Worm (Caenorhabditis elegans) whole organism, mixed stage, embryonic: Measurements from ENCODE around the gene pqn-84.

Experiments used
- M03D4.4 ChIP-seq: sonication (generic microtip); optimal IDR thresholded peaks from 2 replicates; lab custom pipeline; 2017; ENCODE audit warnings: mild to moderate bottlenecking, missing genetic modification characterization, missing compliant biosample characterization
- bed-3 ChIP-seq: fragments of 200-800 bp; sonication (Bioruptor generic); optimal IDR thresholded peaks from 3 replicates; lab custom pipeline; 2018; ENCODE audit warnings: mild to moderate bottlenecking, missing genetic modification characterization, moderate library complexity, missing compliant biosample characterization
- blmp-1 ChIP-seq: fragments of 150-350 bp; optimal IDR thresholded peaks from 2 replicates; lab custom pipeline; 2014; ENCODE audit warnings: missing biosample characterization, missing genetic modification characterization
- ceh-39 ChIP-seq: fragments of 150-350 bp; optimal IDR thresholded peaks from 2 replicates; lab custom pipeline; 2014; ENCODE audit warnings: missing biosample characterization, missing genetic modification characterization
- ceh-43 ChIP-seq: fragments of 200-800 bp; sonication (Bioruptor generic); optimal IDR thresholded peaks from 2 replicates; lab custom pipeline; 2018; ENCODE audit warnings: mild to moderate bottlenecking, missing genetic modification characterization, moderate library complexity, missing compliant biosample characterization
- ceh-83 ChIP-seq: fragments of 200-800 bp; sonication (Bioruptor generic); optimal IDR thresholded peaks from 2 replicates; lab custom pipeline; 2018; ENCODE audit warnings: mild to moderate bottlenecking, missing genetic modification characterization, missing compliant biosample characterization
- ces-1 ChIP-seq: fragments of 150-350 bp; optimal IDR thresholded peaks from 2 replicates; lab custom pipeline; 2014; ENCODE audit warnings: missing biosample characterization, missing genetic modification reagents, missing genetic modification characterization
- cnd-1 ChIP-seq: fragments of 200-800 bp; sonication (Bioruptor generic); optimal IDR thresholded peaks from 2 replicates; lab custom pipeline; 2018; ENCODE audit warnings: mild to moderate bottlenecking, missing genetic modification characterization, missing compliant biosample characterization
- drap-1 ChIP-seq: fragments of 200-800 bp; sonication (Bioruptor generic); optimal IDR thresholded peaks from 3 replicates; lab custom pipeline; 2018; ENCODE audit warnings: mild to moderate bottlenecking, missing genetic modification characterization, missing compliant biosample characterization
- elt-1 ChIP-seq: sonication (generic microtip); optimal IDR thresholded peaks from 2 replicates; lab custom pipeline; 2017; ENCODE audit warnings: missing genetic modification characterization, mild to moderate bottlenecking, missing compliant biosample characterization, antibody characterized with exemption, moderate library complexity, borderline replicate concordance; ENCODE audit not compliant: insufficient read depth
- elt-3 ChIP-seq: fragments of 150-350 bp; optimal IDR thresholded peaks from 2 replicates; lab custom pipeline; 2014; ENCODE audit warnings: missing biosample characterization, missing genetic modification characterization
- flh-1 ChIP-seq: fragments of 200-800 bp; sonication (Bioruptor generic); optimal IDR thresholded peaks from 2 replicates; lab custom pipeline; 2018; ENCODE audit warnings: mild to moderate bottlenecking, missing genetic modification characterization, moderate library complexity, missing compliant biosample characterization
- ham-2 ChIP-seq: fragments of 200-800 bp; sonication (Bioruptor generic); optimal IDR thresholded peaks from 2 replicates; lab custom pipeline; 2018; ENCODE audit warnings: mild to moderate bottlenecking, missing genetic modification characterization, missing compliant biosample characterization
- hlh-1 ChIP-seq: fragments of 150-350 bp; optimal IDR thresholded peaks from 2 replicates; lab custom pipeline; 2014; ENCODE audit warnings: missing biosample characterization, missing genetic modification reagents, missing genetic modification characterization
- lin-13 ChIP-seq: fragments of 150-350 bp; optimal IDR thresholded peaks from 2 replicates; lab custom pipeline; 2014; ENCODE audit warnings: missing biosample characterization, missing genetic modification characterization
- lin-32 ChIP-seq: fragments of 200-800 bp; sonication (Bioruptor generic); optimal IDR thresholded peaks from 2 replicates; lab custom pipeline; 2018; ENCODE audit warnings: mild to moderate bottlenecking, missing genetic modification characterization, missing compliant biosample characterization
- mab-5 ChIP-seq: fragments of 150-350 bp; optimal IDR thresholded peaks from 2 replicates; lab custom pipeline; 2014; ENCODE audit warnings: missing biosample characterization, missing genetic modification characterization
- mep-1 ChIP-seq: fragments of 150-350 bp; optimal IDR thresholded peaks from 2 replicates; lab custom pipeline; 2017; ENCODE audit warnings: missing biosample characterization, missing genetic modification reagents, missing genetic modification characterization, inconsistent platforms
- mls-2 ChIP-seq: sonication (generic microtip); optimal IDR thresholded peaks from 2 replicates; lab custom pipeline; 2016; ENCODE audit warnings: mild to moderate bottlenecking, missing genetic modification characterization, moderate library complexity, missing compliant biosample characterization
- nhr-12 ChIP-seq: fragments of 150-350 bp; optimal IDR thresholded peaks from 2 replicates; lab custom pipeline; 2014; ENCODE audit warnings: missing biosample characterization, missing genetic modification characterization
- nhr-2 ChIP-seq: fragments of 150-350 bp; optimal IDR thresholded peaks from 2 replicates; lab custom pipeline; 2014; ENCODE audit warnings: missing biosample characterization, missing genetic modification characterization
- nhr-237 ChIP-seq: fragments of 150-350 bp; optimal IDR thresholded peaks from 2 replicates; lab custom pipeline; 2014; ENCODE audit warnings: missing biosample characterization, missing genetic modification characterization
- nhr-28 ChIP-seq: fragments of 150-350 bp; optimal IDR thresholded peaks from 2 replicates; lab custom pipeline; 2014; ENCODE audit warnings: missing biosample characterization, missing genetic modification characterization
- nhr-76 ChIP-seq: sonication (generic microtip); optimal IDR thresholded peaks from 2 replicates; lab custom pipeline; 2017; ENCODE audit warnings: missing biosample characterization, missing genetic modification characterization
- sem-2 ChIP-seq: fragments of 200-800 bp; sonication (Bioruptor generic); optimal IDR thresholded peaks from 2 replicates; lab custom pipeline; 2018; ENCODE audit warnings: mild to moderate bottlenecking, missing genetic modification characterization, missing compliant biosample characterization
- snpc-4 ChIP-seq: fragments of 150-350 bp; optimal IDR thresholded peaks from 2 replicates; lab custom pipeline; 2014; ENCODE audit warnings: missing biosample characterization, missing genetic modification characterization
- tbx-8 ChIP-seq: fragments of 200-800 bp; sonication (Bioruptor generic); optimal IDR thresholded peaks from 2 replicates; lab custom pipeline; 2018; ENCODE audit warnings: mild to moderate bottlenecking, missing genetic modification characterization, moderate library complexity, missing compliant biosample characterization
- unc-39 ChIP-seq: fragments of 150-350 bp; optimal IDR thresholded peaks from 2 replicates; lab custom pipeline; 2014; ENCODE audit warnings: missing biosample characterization, missing genetic modification characterization
- unc-62 ChIP-seq: fragments of 150-350 bp; optimal IDR thresholded peaks from 2 replicates; lab custom pipeline; 2014; ENCODE audit warnings: missing biosample characterization, missing genetic modification reagents, missing genetic modification characterization
- zip-8 ChIP-seq: fragments of 150-350 bp; optimal IDR thresholded peaks from 2 replicates; lab custom pipeline; 2014; ENCODE audit warnings: missing biosample characterization, missing genetic modification characterization
- ztf-11 ChIP-seq: fragments of 150-350 bp; optimal IDR thresholded peaks from 2 replicates; lab custom pipeline; 2014; ENCODE audit warnings: missing biosample characterization, missing genetic modification characterization

pqn-84 gene

DNA sequence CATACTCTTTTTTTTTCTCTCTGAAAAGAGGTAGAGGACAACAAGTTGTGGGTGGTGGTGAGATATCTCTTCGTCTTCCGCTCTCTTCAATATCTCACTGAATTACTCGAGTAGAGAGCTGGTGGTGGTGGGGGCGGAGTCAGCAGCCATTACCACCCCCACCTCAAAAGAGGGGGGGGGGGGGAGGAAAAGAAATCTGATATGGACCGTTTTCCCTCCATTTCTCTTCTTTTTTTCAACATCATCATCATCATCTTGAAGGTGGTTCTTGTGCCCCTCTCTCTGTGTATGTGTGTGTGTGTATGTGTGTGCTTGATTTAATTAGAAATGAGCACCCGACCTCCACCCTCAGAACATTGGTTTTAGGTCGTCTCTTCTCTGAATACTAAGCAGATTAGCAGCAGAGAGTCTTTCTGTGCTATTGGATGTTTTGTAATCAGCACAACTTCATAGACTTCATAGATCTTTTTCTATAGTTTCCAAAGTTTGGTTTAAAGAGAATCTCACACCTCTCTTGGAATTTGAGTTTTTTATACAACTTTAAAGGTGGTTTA lies 18.5 kb upstream of the pqn-84 start:
- peak; percentile 98 for TF ChIP-seq ces-1 (GFP tag; lab: Kevin White, UChicago)
- TF ChIP-seq ham-2 (GFP tag; lab: Kevin White, UChicago): no peak
- TF ChIP-seq flh-1 (GFP tag; lab: Kevin White, UChicago): no peak
- peak; percentile 13 for TF ChIP-seq mls-2 (tag; lab: Kevin White, UChicago)
- TF ChIP-seq M03D4.4: no peak
- TF ChIP-seq ceh-39: no peak
- TF ChIP-seq hlh-1 (tag; lab: Kevin White, UChicago): no peak
- TF ChIP-seq snpc-4 (tag; lab: Kevin White, UChicago): no peak
- TF ChIP-seq elt-1: no peak
- no peak for TF ChIP-seq bed-3 (GFP tag; lab: Kevin White, UChicago)
- no peak for TF ChIP-seq nhr-2
- TF ChIP-seq mep-1 (tag; lab: Kevin White, UChicago): no peak
- TF ChIP-seq tbx-8 (GFP tag; lab: Kevin White, UChicago): no peak
- TF ChIP-seq unc-62 (GFP tag; lab: Kevin White, UChicago): no peak
- no peak for TF ChIP-seq nhr-237
- no peak for TF ChIP-seq zip-8 (tag; lab: Kevin White, UChicago)
- no peak for TF ChIP-seq ceh-83 (GFP tag; lab: Kevin White, UChicago)
- TF ChIP-seq, all 35 proteins: peak for 2

DNA sequence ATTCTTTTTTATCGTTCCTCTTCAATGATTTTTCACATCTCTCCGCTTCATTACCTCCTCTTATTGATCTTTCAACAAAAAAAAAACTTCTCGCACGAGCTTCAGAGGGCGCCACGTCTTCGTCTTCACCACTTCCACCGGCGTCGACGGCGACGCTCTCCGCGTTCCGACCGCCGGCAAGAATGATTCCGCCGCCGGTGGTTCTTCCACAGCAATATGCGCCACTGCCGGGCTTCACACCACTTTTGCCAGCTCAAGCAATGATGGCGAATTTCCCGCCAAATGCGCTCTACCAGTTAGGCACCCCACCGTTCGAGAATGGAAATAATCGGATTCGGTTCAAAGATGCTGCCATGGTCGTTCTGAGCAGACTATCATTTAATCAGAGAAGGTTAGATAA lies 17.0 kb upstream of the pqn-84 start:
- TF ChIP-seq unc-62 (GFP tag; lab: Kevin White, UChicago) (no peak), nhr-76 (tag; lab: Kevin White, UChicago) (no peak), ham-2 (GFP tag; lab: Kevin White, UChicago) (no peak), ceh-39 (no peak), zip-8 (tag; lab: Kevin White, UChicago) (no peak), M03D4.4 (no peak), blmp-1 (tag; lab: Kevin White, UChicago) (no peak)
- TF ChIP-seq, all 35 proteins: peak for 0

DNA sequence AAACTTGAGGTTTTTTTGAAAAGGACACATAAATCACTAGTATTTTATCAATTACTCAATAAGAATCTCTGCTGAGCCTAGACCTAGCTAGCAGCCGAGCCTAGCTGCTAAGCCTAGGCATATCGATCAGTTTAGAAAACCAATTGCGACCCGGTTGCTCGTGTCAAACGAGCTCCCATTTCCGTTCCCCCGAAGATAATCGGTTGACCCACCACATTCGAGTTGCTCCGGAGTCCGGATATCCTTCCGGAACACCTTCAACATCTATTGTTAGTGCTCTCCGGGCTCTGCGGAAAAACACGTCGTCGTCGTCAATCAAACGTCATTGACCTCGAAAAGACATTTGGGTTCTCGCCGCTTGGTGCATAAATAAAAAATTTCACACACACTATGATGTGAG lies 16.3 kb upstream of the pqn-84 start:
- TF ChIP-seq flh-1 (GFP tag; lab: Kevin White, UChicago) (no peak), unc-39 (tag; lab: Kevin White, UChicago) (no peak), nhr-237 (no peak), nhr-28 (tag; lab: Kevin White, UChicago) (no peak), snpc-4 (tag; lab: Kevin White, UChicago) (no peak)

DNA sequence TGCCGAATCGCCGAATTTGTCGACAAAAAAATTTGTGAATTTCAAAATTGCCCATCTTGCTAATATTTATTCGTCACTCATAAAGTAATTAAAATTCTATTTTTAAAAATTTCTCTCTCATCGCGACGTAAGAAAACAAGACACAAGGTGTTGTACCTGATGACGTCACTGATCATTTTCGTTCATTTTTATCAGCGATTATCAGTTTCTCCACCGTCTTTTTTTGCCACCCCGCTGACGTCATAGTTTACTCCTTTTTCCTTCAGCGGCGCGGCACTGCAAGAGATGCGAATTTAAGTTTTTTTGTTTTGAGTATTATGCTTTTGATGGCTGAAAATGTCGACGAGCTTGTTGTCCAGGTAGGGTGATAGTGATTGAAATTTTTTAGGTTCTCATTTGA lies 15.3 kb upstream of the pqn-84 start:
- peak; percentile 70 for TF ChIP-seq zip-8 (tag; lab: Kevin White, UChicago)
- no peak for TF ChIP-seq ham-2 (GFP tag; lab: Kevin White, UChicago)
- no peak for TF ChIP-seq mab-5 (tag; lab: Kevin White, UChicago)
- TF ChIP-seq nhr-12: no peak
- TF ChIP-seq lin-13 (tag; lab: Kevin White, UChicago): no peak
- TF ChIP-seq lin-32 (GFP tag; lab: Kevin White, UChicago): no peak

DNA sequence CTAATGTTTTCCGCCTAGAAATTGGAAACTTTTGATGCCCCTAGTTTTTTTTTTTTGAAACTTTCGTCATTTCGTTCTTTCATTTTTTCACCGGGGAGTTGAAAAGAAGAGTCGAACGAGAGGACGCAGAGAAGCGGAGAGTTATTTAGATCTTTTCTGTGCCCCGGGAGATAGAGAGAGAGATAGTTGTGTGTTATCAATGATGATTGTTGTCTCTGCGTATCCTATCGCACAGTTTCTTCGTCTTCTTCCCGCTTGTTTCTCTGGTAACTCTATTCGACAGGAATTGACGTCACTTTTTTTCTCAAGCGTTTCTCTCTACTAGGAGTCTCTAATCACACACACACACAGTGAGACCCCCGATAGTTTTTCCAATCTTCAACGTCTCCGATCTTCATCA lies 10.8 kb upstream of the pqn-84 start:
- TF ChIP-seq elt-1 (peak; percentile 78), elt-3 (tag; lab: Kevin White, UChicago) (peak; percentile 68), lin-32 (GFP tag; lab: Kevin White, UChicago) (no peak), flh-1 (GFP tag; lab: Kevin White, UChicago) (no peak)
- TF ChIP-seq, all 35 proteins: peak for 2

DNA sequence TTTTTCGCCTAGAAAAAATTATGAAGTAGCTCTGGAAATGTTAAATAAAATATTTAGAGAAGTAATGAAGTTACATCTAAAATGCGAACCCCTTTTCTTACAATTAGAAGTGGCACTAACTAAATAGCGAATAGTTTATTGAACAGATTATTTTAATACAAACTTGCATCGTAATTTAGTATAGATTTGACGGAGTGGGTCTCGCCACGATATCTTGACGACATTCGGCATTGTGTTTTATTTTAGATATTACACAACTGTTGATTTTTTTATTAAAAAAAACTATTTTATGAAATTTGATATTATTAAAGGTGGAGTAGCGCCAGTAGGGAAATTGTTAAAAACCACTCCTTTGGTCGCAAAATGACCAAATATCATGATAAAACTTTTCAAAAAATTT lies 10.2 kb upstream of the pqn-84 start:
- TF ChIP-seq sem-2 (GFP tag; lab: Kevin White, UChicago) (no peak), unc-62 (GFP tag; lab: Kevin White, UChicago) (no peak), drap-1 (GFP tag; lab: Kevin White, UChicago) (no peak), ham-2 (GFP tag; lab: Kevin White, UChicago) (no peak), ceh-43 (GFP tag; lab: Kevin White, UChicago) (no peak), nhr-76 (tag; lab: Kevin White, UChicago) (no peak), cnd-1 (tag; lab: Kevin White, UChicago) (no peak), unc-39 (tag; lab: Kevin White, UChicago) (no peak), elt-1 (no peak), tbx-8 (GFP tag; lab: Kevin White, UChicago) (no peak), ztf-11 (tag; lab: Kevin White, UChicago) (no peak), M03D4.4 (no peak), zip-8 (tag; lab: Kevin White, UChicago) (no peak), ceh-39 (no peak), nhr-2 (no peak), lin-32 (GFP tag; lab: Kevin White, UChicago) (no peak), nhr-28 (tag; lab: Kevin White, UChicago) (no peak), snpc-4 (tag; lab: Kevin White, UChicago) (no peak), ces-1 (GFP tag; lab: Kevin White, UChicago) (no peak), nhr-12 (no peak)
